Worm (Caenorhabditis elegans) whole organism, L1 larva: ENCODE measurements around the gene coa-3.
A peak's percentile ranks its signal among the peaks of the same experiment; 100 is the strongest.

Experiments
- C04F5.9 ChIP-seq: sonication (generic microtip); optimal IDR thresholded peaks from 2 replicates; lab custom pipeline; 2016; ENCODE audit warnings: missing genetic modification characterization, missing compliant biosample characterization
- C16A3.4 ChIP-seq: fragments of 150-350 bp; optimal IDR thresholded peaks from 2 replicates; lab custom pipeline; 2014; ENCODE audit warnings: missing biosample characterization, missing genetic modification characterization
- F16B12.6 ChIP-seq: fragments of 150-350 bp; optimal IDR thresholded peaks from 2 replicates; lab custom pipeline; 2014; ENCODE audit warnings: missing biosample characterization, missing genetic modification characterization
- ama-1 ChIP-seq: fragments of 150-350 bp; optimal IDR thresholded peaks from 2 replicates; lab custom pipeline; 2014
- blmp-1 ChIP-seq: fragments of 150-350 bp; optimal IDR thresholded peaks from 2 replicates; lab custom pipeline; 2014; ENCODE audit warnings: missing biosample characterization, missing genetic modification characterization
- ceh-90 ChIP-seq: sonication (generic microtip); optimal IDR thresholded peaks from 2 replicates; lab custom pipeline; 2016; ENCODE audit warnings: missing genetic modification characterization, missing compliant biosample characterization
- ces-1 ChIP-seq: fragments of 150-350 bp; optimal IDR thresholded peaks from 2 replicates; lab custom pipeline; 2014; ENCODE audit warnings: missing biosample characterization, missing genetic modification reagents, missing genetic modification characterization
- efl-1 ChIP-seq, 4 experiments: fragments of 150-350 bp; optimal IDR thresholded peaks in 3 of 4; peaks in 1 of 4; 1 replicate in 1 of 4; 2 replicates in 3 of 4; lab custom pipeline; 2014; ENCODE audit warnings: missing biosample characterization in 2 of 4, missing genetic modification characterization in 2 of 4, missing genetic modification reagents in 2 of 4
- egl-13 ChIP-seq: sonication (generic microtip); optimal IDR thresholded peaks from 2 replicates; lab custom pipeline; 2016; ENCODE audit warnings: missing genotype, missing genetic modification reagents, missing genetic modification characterization, missing compliant biosample characterization
- elt-2 ChIP-seq: sonication (generic microtip); optimal IDR thresholded peaks from 2 replicates; lab custom pipeline; 2016; ENCODE audit warnings: missing genetic modification characterization, mild to moderate bottlenecking, inconsistent platforms, missing compliant biosample characterization, missing genetic modification reagents
- elt-3 ChIP-seq, 6 experiments: fragments of 150-350 bp in 1 of 6; sonication (generic microtip); optimal IDR thresholded peaks; 2 replicates each; lab custom pipeline; 2017 to 2018; ENCODE audit warnings: missing biosample characterization in 6 of 6, missing genetic modification characterization in 6 of 6, inconsistent platforms in 1 of 6
- hlh-17 ChIP-seq: fragments of 200-800 bp; sonication (Bioruptor generic); optimal IDR thresholded peaks from 2 replicates; lab custom pipeline; 2018; ENCODE audit warnings: missing genetic modification characterization, mild to moderate bottlenecking, missing compliant biosample characterization, moderate library complexity, borderline replicate concordance
- irx-1 ChIP-seq: sonication (generic microtip); optimal IDR thresholded peaks from 2 replicates; lab custom pipeline; 2016; ENCODE audit warnings: missing genetic modification characterization, missing compliant biosample characterization
- isw-1 ChIP-seq: fragments of 200-800 bp; sonication (Bioruptor generic); IDR thresholded peaks from 2 replicates; pipeline ENCODE4 v1.3.6; 2022; ENCODE audit warnings: missing genetic modification characterization, missing compliant biosample characterization
- jun-1 ChIP-seq: fragments of 150-350 bp; optimal IDR thresholded peaks from 2 replicates; lab custom pipeline; 2014; ENCODE audit warnings: missing biosample characterization, missing genetic modification reagents, missing genetic modification characterization
- lin-14 ChIP-seq: fragments of 200-800 bp; sonication (Bioruptor generic); optimal IDR thresholded peaks from 2 replicates; lab custom pipeline; 2018; ENCODE audit warnings: mild to moderate bottlenecking, missing genetic modification characterization, moderate library complexity, missing compliant biosample characterization
- lin-15B ChIP-seq: fragments of 150-350 bp; sonication (generic microtip); optimal IDR thresholded peaks from 3 replicates; lab custom pipeline; 2014; ENCODE audit warnings: missing biosample characterization, missing genetic modification characterization
- lin-35 ChIP-seq, 2 experiments: fragments of 150-350 bp; optimal IDR thresholded peaks; 2 replicates each; lab custom pipeline; 2014; ENCODE audit warnings: missing biosample characterization in 2 of 2, missing genetic modification characterization in 2 of 2, missing genetic modification reagents in 2 of 2
- lsy-2 ChIP-seq, 2 experiments: fragments of 150-350 bp; optimal IDR thresholded peaks; 2 replicates each; lab custom pipeline; 2014; ENCODE audit warnings: missing biosample characterization in 2 of 2, missing genetic modification characterization in 2 of 2
- mep-1 ChIP-seq: fragments of 150-350 bp; optimal IDR thresholded peaks from 2 replicates; lab custom pipeline; 2014; ENCODE audit warnings: missing biosample characterization, missing genetic modification characterization
- nhr-11 ChIP-seq: fragments of 150-350 bp; optimal IDR thresholded peaks from 2 replicates; lab custom pipeline; 2014; ENCODE audit warnings: missing biosample characterization, missing genetic modification characterization
- nhr-12 ChIP-seq: sonication (generic microtip); optimal IDR thresholded peaks from 2 replicates; lab custom pipeline; 2017; ENCODE audit warnings: missing biosample characterization, missing genetic modification characterization
- nhr-20 ChIP-seq: sonication (generic microtip); optimal IDR thresholded peaks from 2 replicates; lab custom pipeline; 2016; ENCODE audit warnings: mild to moderate bottlenecking, missing genetic modification characterization, missing compliant biosample characterization
- nhr-237 ChIP-seq: fragments of 150-350 bp; optimal IDR thresholded peaks from 2 replicates; lab custom pipeline; 2014; ENCODE audit warnings: missing biosample characterization, missing genetic modification characterization
- nhr-47 ChIP-seq: sonication (generic microtip); optimal IDR thresholded peaks from 2 replicates; lab custom pipeline; 2016; ENCODE audit warnings: mild to moderate bottlenecking, missing genetic modification characterization, moderate library complexity, missing compliant biosample characterization
- nhr-77 ChIP-seq: fragments of 150-350 bp; optimal IDR thresholded peaks from 2 replicates; lab custom pipeline; 2014; ENCODE audit warnings: missing biosample characterization, missing genetic modification characterization
- nhr-85 ChIP-seq: sonication (generic microtip); peaks from one replicate; lab custom pipeline; 2016; ENCODE audit warnings: missing genetic modification characterization, inconsistent platforms, missing compliant biosample characterization
- pqm-1 ChIP-seq: sonication (generic microtip); optimal IDR thresholded peaks from 3 replicates; lab custom pipeline; 2017; ENCODE audit warnings: missing biosample characterization, missing genetic modification characterization
- rnt-1 ChIP-seq: sonication (generic microtip); optimal IDR thresholded peaks from 2 replicates; lab custom pipeline; 2016; ENCODE audit warnings: mild to moderate bottlenecking, missing genetic modification characterization, moderate library complexity, missing compliant biosample characterization
- skn-1 ChIP-seq: fragments of 150-350 bp; optimal IDR thresholded peaks from 2 replicates; lab custom pipeline; 2014; ENCODE audit warnings: missing biosample characterization, missing genetic modification characterization
- snpc-4 ChIP-seq: fragments of 150-350 bp; optimal IDR thresholded peaks from 2 replicates; lab custom pipeline; 2014; ENCODE audit warnings: missing biosample characterization, missing genetic modification characterization
- sox-4 ChIP-seq: sonication (generic microtip); optimal IDR thresholded peaks from 2 replicates; lab custom pipeline; 2016; ENCODE audit warnings: missing genetic modification characterization, missing compliant biosample characterization
- unc-98 ChIP-seq: fragments of 200-800 bp; sonication (Bioruptor generic); IDR thresholded peaks from 2 replicates; pipeline ENCODE4 v1.3.6; 2022; ENCODE audit warnings: missing genetic modification characterization, missing compliant biosample characterization
- vab-15 ChIP-seq: sonication (generic microtip); optimal IDR thresholded peaks from 2 replicates; lab custom pipeline; 2017; ENCODE audit warnings: missing genotype, mild to moderate bottlenecking, missing genetic modification characterization, missing compliant biosample characterization
- ztf-4 ChIP-seq: fragments of 150-350 bp; optimal IDR thresholded peaks from 2 replicates; lab custom pipeline; 2014; ENCODE audit warnings: missing biosample characterization, missing genetic modification characterization

coa-3 gene

DNA sequence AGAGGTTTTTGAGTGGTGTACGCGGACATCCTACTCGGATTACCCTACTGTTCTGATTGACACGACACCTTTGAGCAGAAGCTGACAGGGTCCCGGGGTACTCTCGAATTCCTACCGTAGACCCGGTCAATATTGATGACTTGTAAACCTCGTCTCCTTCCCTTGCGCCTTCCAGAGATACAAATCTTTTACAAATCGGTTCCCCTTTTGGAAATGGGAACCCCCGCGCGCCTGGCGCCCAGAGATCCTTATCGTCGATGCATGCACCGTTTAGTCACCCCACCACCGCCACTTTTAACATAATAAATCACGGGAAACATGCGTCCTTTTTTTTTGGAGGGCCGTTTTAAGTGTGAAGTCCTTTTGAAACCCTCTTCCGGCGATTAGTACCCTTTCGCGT lies 29.3 kb downstream of the coa-3 start:
- TF ChIP-seq nhr-85 (tag; lab: Kevin White, UChicago), result peak; percentile 84
- TF ChIP-seq sox-4 (tag; lab: Kevin White, UChicago), result no peak
- TF ChIP-seq lin-14 (GFP tag; lab: Kevin White, UChicago), result peak; percentile 67

DNA sequence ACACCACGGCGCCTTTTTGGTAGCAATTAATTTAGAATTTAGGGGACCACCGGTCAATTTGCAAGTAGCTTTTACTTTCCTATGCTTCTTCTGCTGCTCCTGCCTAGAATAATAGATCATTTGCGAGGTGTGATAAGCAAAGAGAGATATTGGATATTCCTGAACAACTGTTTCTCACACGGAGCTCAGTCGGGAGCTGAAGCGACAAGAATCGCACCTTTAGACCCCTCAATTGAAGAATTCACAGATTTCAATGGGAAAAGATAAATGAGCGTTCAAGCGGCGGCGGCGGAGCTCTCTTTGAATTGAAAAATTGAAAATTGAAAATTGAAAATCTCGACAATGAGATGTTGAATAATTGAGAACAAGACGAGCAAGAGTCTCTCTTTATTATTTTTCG lies 29.9 kb downstream of the coa-3 start:
- TF ChIP-seq rnt-1 (tag; lab: Kevin White, UChicago), result peak; percentile 11
- TF ChIP-seq vab-15 (tag; lab: Kevin White, UChicago), result no peak

DNA sequence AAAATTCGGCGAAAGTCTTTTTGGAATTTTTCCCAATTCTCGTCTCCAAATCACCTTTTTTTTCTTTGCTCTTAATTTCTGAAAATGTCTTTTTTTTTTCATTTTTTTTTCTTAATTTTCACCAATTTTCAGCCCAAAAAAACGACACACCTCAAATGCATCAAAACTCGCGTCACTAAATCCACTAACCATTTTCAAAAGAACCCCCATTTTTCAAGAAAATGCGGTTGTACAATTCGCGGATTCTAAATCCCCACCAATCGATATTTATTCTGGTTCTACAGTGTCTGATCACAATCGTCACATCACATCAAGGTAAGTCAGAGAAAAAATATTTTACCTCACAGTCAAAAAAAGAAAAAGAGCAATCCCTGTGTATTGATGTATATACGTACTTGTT lies 30.6 kb downstream of the coa-3 start, which contains the start of gene vab-1:
vab-1 (plus strand) TSS at position 133 of the 400 bp plus-strand sequence.
- no peak for TF ChIP-seq unc-98 (GFP tag; lab: Robert Waterston, UW)
- no peak for TF ChIP-seq efl-1 (optimal IDR thresholded peaks at IDR 0.05; lab: Kevin White, UChicago)
- peak in 1 of 2 experiments; percentile 70 for TF ChIP-seq efl-1 (GFP tag; optimal IDR thresholded peaks at IDR 0.05 in 1 of 2; lab: Kevin White, UChicago)

DNA sequence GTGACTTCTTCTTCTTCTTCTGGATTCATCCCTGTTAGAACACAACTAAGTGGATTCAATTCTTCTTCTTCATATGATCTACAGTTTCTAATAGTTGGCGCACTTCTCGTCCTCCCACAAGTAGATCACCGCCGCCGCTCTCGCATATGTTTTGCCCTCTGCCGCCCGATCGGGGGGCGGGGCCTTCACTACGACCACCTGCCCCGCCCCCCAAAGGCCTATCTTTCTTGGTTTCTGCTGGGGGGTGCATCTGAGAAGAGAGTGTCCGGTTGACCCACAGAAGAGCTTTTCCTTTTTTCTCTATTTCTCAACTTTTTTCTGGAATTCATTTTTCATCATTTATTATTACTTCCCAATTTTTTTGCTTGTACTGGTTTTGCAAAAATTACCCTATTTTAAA lies 31.3 kb downstream of the coa-3 start:
- TF ChIP-seq lin-15B (tag; lab: Kevin White, UChicago) (no peak), rnt-1 (tag; lab: Kevin White, UChicago) (peak; percentile 20), nhr-237 (tag; lab: Kevin White, UChicago) (no peak), nhr-77 (tag; lab: Kevin White, UChicago) (no peak), C16A3.4 (tag; lab: Kevin White, UChicago) (no peak), mep-1 (tag; lab: Kevin White, UChicago) (no peak), isw-1 (GFP tag; lab: Robert Waterston, UW) (no peak), lin-14 (GFP tag; lab: Kevin White, UChicago) (peak; percentile 9), nhr-47 (tag; lab: Kevin White, UChicago) (no peak), blmp-1 (tag; lab: Kevin White, UChicago) (peak; percentile 5), sox-4 (tag; lab: Kevin White, UChicago) (no peak), efl-1 (optimal IDR thresholded peaks at IDR 0.05; lab: Kevin White, UChicago) (no peak), efl-1 (GFP tag; optimal IDR thresholded peaks at IDR 0.05 in 1 of 2; lab: Kevin White, UChicago) (peak in 1 of 2 experiments; percentile 63)

DNA sequence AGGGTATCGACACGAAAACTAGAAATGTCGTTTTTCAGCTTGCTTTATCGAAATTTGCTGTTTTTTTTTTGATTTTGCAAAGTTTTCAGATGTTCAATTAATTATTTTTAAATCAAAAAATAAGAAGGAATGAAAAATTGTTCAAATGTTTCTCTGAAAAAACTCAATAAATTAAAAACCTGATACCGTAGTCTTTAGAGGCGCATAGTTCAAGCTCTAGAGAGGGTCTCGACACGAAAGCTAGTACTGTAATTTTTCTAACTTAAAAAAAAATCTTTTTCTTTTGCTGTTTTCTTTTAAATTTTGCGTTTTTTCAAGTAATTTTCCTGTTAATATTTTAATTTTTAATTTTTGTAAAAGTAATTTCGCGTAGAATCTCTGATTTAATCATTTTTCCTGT lies 36.2 kb downstream of the coa-3 start:
- TF ChIP-seq hlh-17 (GFP tag; lab: Kevin White, UChicago), result no peak
- no peak for TF ChIP-seq nhr-11 (tag; lab: Kevin White, UChicago)
- no peak for TF ChIP-seq nhr-12 (tag; lab: Kevin White, UChicago)
- TF ChIP-seq ama-1 (lab: Kevin White, UChicago), result no peak
- TF ChIP-seq snpc-4 (tag; lab: Kevin White, UChicago), result no peak

DNA sequence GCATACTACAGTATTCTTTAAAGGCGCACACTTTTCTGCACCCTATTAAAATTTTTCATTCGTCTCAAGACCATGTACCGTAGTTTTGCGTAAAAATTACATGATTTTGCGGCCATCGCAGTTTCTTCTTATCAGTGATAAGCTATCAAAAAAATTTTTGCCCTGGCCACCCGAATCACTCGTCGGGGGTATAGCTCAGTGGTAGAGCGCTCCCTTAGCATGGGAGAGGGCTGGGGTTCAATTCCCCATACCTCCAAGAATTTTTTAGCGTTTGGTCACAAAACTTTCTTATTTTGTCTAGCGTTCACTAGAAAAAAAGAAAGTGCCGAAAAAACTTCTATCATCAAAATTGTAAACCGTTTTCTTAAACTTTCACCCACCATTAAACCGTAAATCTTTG lies 37.2 kb downstream of the coa-3 start:
- TF ChIP-seq pqm-1 (tag; lab: Kevin White, UChicago) (no peak), elt-2 (peak; percentile 39)

DNA sequence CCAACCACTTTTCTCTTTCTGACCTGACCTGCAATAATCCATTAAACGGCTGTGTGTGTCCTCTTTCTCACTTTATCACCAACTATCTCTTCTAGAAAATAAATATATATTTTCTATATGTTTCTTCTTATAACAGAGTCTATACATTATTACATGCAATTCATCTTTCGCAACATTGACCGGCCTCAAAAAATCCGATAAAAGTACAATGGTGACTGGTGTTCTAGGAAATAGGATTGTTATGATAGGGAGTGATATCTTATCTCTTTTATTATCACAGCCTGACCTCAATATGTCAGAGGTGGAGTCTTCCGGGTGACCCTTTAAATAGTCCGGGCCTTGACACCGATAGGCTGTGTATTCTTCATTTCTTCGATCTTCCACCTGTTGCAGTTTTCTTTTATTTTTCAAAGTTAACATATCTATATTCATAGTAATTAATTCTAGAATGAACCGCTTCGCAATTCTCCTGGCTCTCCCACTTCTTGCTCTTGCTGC lies 39.9 kb downstream of the coa-3 start, which contains the start of gene dao-2:
dao-2 (plus strand) TSS at position 448 of the 498 bp plus-strand sequence.
- TF ChIP-seq blmp-1 (tag; lab: Kevin White, UChicago) (peak; percentile 68), elt-3 (tag; optimal IDR thresholded peaks at IDR 0.05; lab: Kevin White, UChicago) (peak in 2 of 6 experiments; percentile 50 to 60), F16B12.6 (tag; lab: Kevin White, UChicago) (no peak), efl-1 (optimal IDR thresholded peaks at IDR 0.05; lab: Kevin White, UChicago) (no peak), efl-1 (GFP tag; optimal IDR thresholded peaks at IDR 0.05 in 1 of 2; lab: Kevin White, UChicago) (peak in 1 of 2 experiments; percentile 59), lin-14 (GFP tag; lab: Kevin White, UChicago) (no peak)

DNA sequence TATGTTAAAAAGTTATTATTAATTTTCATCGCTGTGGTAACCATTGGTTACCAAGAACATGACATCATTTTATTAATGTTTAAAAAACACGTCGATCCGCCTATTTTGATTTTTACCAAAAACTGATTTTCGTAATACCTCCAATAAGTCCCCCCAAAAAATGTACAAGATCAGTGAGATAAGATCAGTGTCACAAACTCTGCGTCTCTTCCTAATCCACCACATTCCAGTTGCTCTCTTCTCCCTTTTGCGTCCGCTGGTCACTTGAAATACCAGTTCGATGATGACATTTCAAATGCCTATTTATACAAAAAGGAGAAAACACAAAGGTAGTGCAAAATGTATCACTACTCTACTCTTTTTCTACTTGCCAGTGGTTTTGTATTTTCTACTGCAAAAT lies 42.4 kb downstream of the coa-3 start, which contains the start of gene M03A1.8:
M03A1.8 (plus strand) TSS at position 269 of the 400 bp plus-strand sequence.
- TF ChIP-seq C04F5.9 (tag; lab: Kevin White, UChicago) (no peak), jun-1 (tag; lab: Kevin White, UChicago) (no peak), nhr-20 (tag; lab: Kevin White, UChicago) (peak; percentile 19), nhr-85 (tag; lab: Kevin White, UChicago) (peak; percentile 83), ceh-90 (tag; lab: Kevin White, UChicago) (no peak), blmp-1 (tag; lab: Kevin White, UChicago) (peak; percentile 35), snpc-4 (tag; lab: Kevin White, UChicago) (no peak), nhr-47 (tag; lab: Kevin White, UChicago) (no peak), lsy-2 (tag; optimal IDR thresholded peaks at IDR 0.05; lab: Kevin White, UChicago) (no peak), skn-1 (tag; lab: Kevin White, UChicago) (no peak), egl-13 (tag; lab: Kevin White, UChicago) (no peak), ces-1 (no peak), unc-98 (GFP tag; lab: Robert Waterston, UW) (no peak), rnt-1 (tag; lab: Kevin White, UChicago) (peak; percentile 10), lin-35 (GFP tag; optimal IDR thresholded peaks at IDR 0.05; lab: Kevin White, UChicago) (no peak), elt-3 (tag; optimal IDR thresholded peaks at IDR 0.05; lab: Kevin White, UChicago) (no peak), ztf-4 (no peak), nhr-77 (tag; lab: Kevin White, UChicago) (no peak), lin-14 (GFP tag; lab: Kevin White, UChicago) (peak; percentile 26), irx-1 (tag; lab: Kevin White, UChicago) (no peak)
